Worm (Caenorhabditis elegans) whole organism, early embryonic: ENCODE measurements around the gene K08D8.7.

Experiments
- B0310.2 ChIP-seq: sonication (generic microtip); optimal IDR thresholded peaks from 2 replicates; lab custom pipeline; 2016; ENCODE audit warnings: mild to moderate bottlenecking, missing genetic modification characterization, missing compliant biosample characterization
- ama-1 ChIP-seq: fragments of 150-350 bp; optimal IDR thresholded peaks from 2 replicates; lab custom pipeline; 2014
- ceh-36 ChIP-seq: sonication (generic microtip); optimal IDR thresholded peaks from 2 replicates; lab custom pipeline; 2016; ENCODE audit warnings: missing genetic modification characterization, inconsistent platforms, missing compliant biosample characterization
- flt-1 ChIP-seq: fragments of 200-800 bp; sonication (Bioruptor generic); IDR thresholded peaks from 2 replicates; pipeline ENCODE4 v1.3.6; 2022; ENCODE audit warnings: missing genetic modification characterization, missing compliant biosample characterization
- hmbx-1 ChIP-seq: sonication (generic microtip); optimal IDR thresholded peaks from 2 replicates; lab custom pipeline; 2016; ENCODE audit warnings: mild to moderate bottlenecking, missing genetic modification characterization, missing compliant biosample characterization
- scrt-1 ChIP-seq: fragments of 200-800 bp; sonication (Bioruptor generic); IDR thresholded peaks from 2 replicates; pipeline ENCODE4 v1.3.6; 2022; ENCODE audit warnings: missing genetic modification characterization, missing compliant biosample characterization
- sea-1 ChIP-seq: fragments of 200-800 bp; sonication (Bioruptor generic); conservative IDR thresholded peaks from 2 replicates; pipeline ENCODE4 v1.3.6; 2022; ENCODE audit warnings: missing genetic modification characterization, missing compliant biosample characterization
- tra-4 ChIP-seq: sonication (generic microtip); optimal IDR thresholded peaks from 2 replicates; lab custom pipeline; 2017; ENCODE audit warnings: missing genetic modification characterization, missing compliant biosample characterization

DNA sequence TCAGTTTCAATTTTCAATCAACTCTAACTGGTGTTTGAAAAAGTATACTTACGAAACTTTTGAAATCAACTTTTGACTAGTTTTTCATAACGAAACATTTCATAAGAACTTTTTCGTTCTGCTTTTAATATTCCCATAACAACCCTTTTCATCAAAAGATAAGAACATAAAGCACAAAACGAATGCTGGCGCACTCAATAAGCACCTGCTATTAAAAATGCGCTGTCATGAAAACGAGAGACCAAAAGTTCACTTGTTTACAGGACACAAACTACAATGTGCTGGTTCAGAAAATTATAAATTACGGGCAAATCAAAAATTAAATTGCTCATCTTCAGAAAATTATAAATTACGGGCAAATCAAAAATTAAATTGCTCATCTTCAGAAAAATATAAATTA, 5.6 kb upstream of the K08D8.7 start:
- TF ChIP-seq B0310.2 (tag; lab: Kevin White, UChicago), result no peak
- no peak for TF ChIP-seq sea-1 (GFP tag; lab: Robert Waterston, UW)
- TF ChIP-seq ama-1 (lab: Kevin White, UChicago), result no peak
- no peak for TF ChIP-seq scrt-1 (GFP tag; lab: Robert Waterston, UW)
- no peak for TF ChIP-seq tra-4 (tag; lab: Kevin White, UChicago)
- TF ChIP-seq flt-1, result no peak
- no peak for TF ChIP-seq ceh-36 (tag; lab: Kevin White, UChicago)
- no peak for TF ChIP-seq hmbx-1 (tag; lab: Kevin White, UChicago)
